Fruit fly (Drosophila melanogaster) whole organism, embryonic: ENCODE measurements around the gene mRpL40.

ENCODE experiments used
- Adf1 ChIP-seq: fragments of 200-800 bp; sonication (Bioruptor generic); IDR thresholded peaks from 2 replicates; pipeline ENCODE4 v1.3.6; 2022; ENCODE audit warnings: missing biosample characterization, missing genetic modification characterization
- BEAF-32 ChIP-seq: fragments of 200-800 bp; sonication (Bioruptor generic); optimal IDR thresholded peaks from 3 replicates; lab custom pipeline; 2017; ENCODE audit warnings: missing biosample characterization, missing genetic modification characterization, mild to moderate bottlenecking, moderate library complexity, missing genetic modification reagents
- CG10147 ChIP-seq: fragments of 200-800 bp; sonication (Bioruptor generic); optimal IDR thresholded peaks from 2 replicates; lab custom pipeline; 2019; ENCODE audit warnings: missing biosample characterization, mild to moderate bottlenecking, missing genetic modification characterization, moderate library complexity
- CG11504 ChIP-seq: fragments of 200-800 bp; sonication (Bioruptor generic); optimal IDR thresholded peaks from 3 replicates; lab custom pipeline; 2019; ENCODE audit warnings: missing biosample characterization, mild to moderate bottlenecking, missing genetic modification characterization, moderate library complexity
- CG14710 ChIP-seq: fragments of 200-800 bp; sonication (Bioruptor generic); optimal IDR thresholded peaks from 3 replicates; lab custom pipeline; 2019; ENCODE audit warnings: missing biosample characterization, mild to moderate bottlenecking, missing genetic modification characterization, moderate library complexity
- CG15073 ChIP-seq: fragments of 200-800 bp; sonication (Bioruptor generic); optimal IDR thresholded peaks from 2 replicates; lab custom pipeline; 2016; ENCODE audit warnings: missing biosample characterization, missing genetic modification characterization
- CG15269 ChIP-seq: fragments of 200-800 bp; sonication (Bioruptor generic); optimal IDR thresholded peaks from 2 replicates; lab custom pipeline; 2018; ENCODE audit warnings: missing biosample characterization, mild to moderate bottlenecking, missing genetic modification characterization, moderate library complexity
- CG16779 ChIP-seq: fragments of 200-800 bp; sonication (Bioruptor generic); IDR thresholded peaks from 2 replicates; pipeline ENCODE4 v1.3.6; 2022; ENCODE audit warnings: missing biosample characterization, missing genetic modification characterization
- CG18476 ChIP-seq: fragments of 200-800 bp; sonication (Bioruptor generic); optimal IDR thresholded peaks from 2 replicates; lab custom pipeline; 2016; ENCODE audit warnings: missing biosample characterization, mild to moderate bottlenecking, missing genetic modification characterization
- CG2129 ChIP-seq: fragments of 200-800 bp; sonication (Bioruptor generic); IDR thresholded peaks from 2 replicates; pipeline ENCODE4 v1.3.6; 2022; ENCODE audit warnings: missing biosample characterization, missing genetic modification characterization; ENCODE audit not compliant: partially characterized antibody
- CG31365 ChIP-seq: fragments of 200-800 bp; sonication (Bioruptor generic); optimal IDR thresholded peaks from 2 replicates; lab custom pipeline; 2018; ENCODE audit warnings: missing biosample characterization, mild to moderate bottlenecking, missing genetic modification characterization
- CG31441 ChIP-seq: fragments of 200-800 bp; sonication (Bioruptor generic); IDR thresholded peaks from 2 replicates; pipeline ENCODE4 v1.3.6; 2022; ENCODE audit warnings: missing biosample characterization, missing genetic modification characterization
- CG32767 ChIP-seq: fragments of 200-800 bp; sonication (Bioruptor generic); IDR thresholded peaks from 2 replicates; pipeline ENCODE4 v1.3.6; 2022; ENCODE audit warnings: missing biosample characterization, missing genetic modification characterization
- CG33557 ChIP-seq: fragments of 200-800 bp; sonication (Bioruptor generic); optimal IDR thresholded peaks from 2 replicates; lab custom pipeline; 2019; ENCODE audit warnings: missing biosample characterization, mild to moderate bottlenecking, missing genetic modification characterization, moderate library complexity
- CG4854 ChIP-seq: fragments of 200-800 bp; sonication (Bioruptor generic); optimal IDR thresholded peaks from 2 replicates; lab custom pipeline; 2016; ENCODE audit warnings: missing biosample characterization, missing genetic modification characterization, inconsistent platforms
- CG7372 ChIP-seq: fragments of 200-800 bp; sonication (Bioruptor generic); IDR thresholded peaks from 2 replicates; pipeline ENCODE4 v1.3.6; 2022; ENCODE audit warnings: missing biosample characterization, missing genetic modification characterization
- CG8944 ChIP-seq: fragments of 200-800 bp; sonication (Bioruptor generic); optimal IDR thresholded peaks from 3 replicates; lab custom pipeline; 2016; ENCODE audit warnings: missing biosample characterization, missing genetic modification characterization
- CG9215 ChIP-seq: fragments of 200-800 bp; sonication (Bioruptor generic); IDR thresholded peaks from 2 replicates; pipeline ENCODE4 v1.3.6; 2022; ENCODE audit warnings: missing biosample characterization, missing genetic modification characterization
- Dll ChIP-seq: fragments of 200-800 bp; sonication (Bioruptor generic); IDR thresholded peaks from 4 replicates; pipeline ENCODE4 v1.3.6; 2022; ENCODE audit warnings: missing biosample characterization, missing genetic modification characterization; ENCODE audit not compliant: partially characterized antibody
- Dref ChIP-seq: fragments of 200-800 bp; sonication (Bioruptor generic); IDR thresholded peaks from 2 replicates; pipeline ENCODE4 v1.3.6; 2022; ENCODE audit warnings: missing biosample characterization, missing genetic modification characterization
- ERR ChIP-seq: fragments of 200-800 bp; sonication (Bioruptor generic); optimal IDR thresholded peaks from 2 replicates; lab custom pipeline; 2016; ENCODE audit warnings: missing biosample characterization, missing genetic modification characterization
- NK7.1 ChIP-seq: fragments of 200-800 bp; sonication (Bioruptor generic); optimal IDR thresholded peaks from 3 replicates; lab custom pipeline; 2016; ENCODE audit warnings: missing biosample characterization, missing genetic modification characterization
- ac ChIP-seq: fragments of 200-800 bp; sonication (Bioruptor generic); optimal IDR thresholded peaks from 3 replicates; lab custom pipeline; 2017; ENCODE audit warnings: missing biosample characterization, mild to moderate bottlenecking, missing genetic modification characterization
- al ChIP-seq: fragments of 200-800 bp; sonication (Bioruptor generic); IDR thresholded peaks from 2 replicates; pipeline ENCODE4 v1.3.6; 2022; ENCODE audit warnings: missing biosample characterization, missing genetic modification characterization
- az2 ChIP-seq: fragments of 200-800 bp; sonication (Bioruptor generic); optimal IDR thresholded peaks from 3 replicates; lab custom pipeline; 2016; ENCODE audit warnings: missing biosample characterization, missing genetic modification characterization
- bcd ChIP-seq: fragments of 200-800 bp; sonication (Bioruptor generic); optimal IDR thresholded peaks from 2 replicates; lab custom pipeline; 2017; ENCODE audit warnings: missing biosample characterization, mild to moderate bottlenecking, missing genetic modification characterization
- btn ChIP-seq: fragments of 200-800 bp; sonication (Bioruptor generic); optimal IDR thresholded peaks from 2 replicates; lab custom pipeline; 2016; ENCODE audit warnings: missing biosample characterization, missing genetic modification characterization
- chinmo ChIP-seq: fragments of 200-800 bp; sonication (Bioruptor generic); IDR thresholded peaks from 4 replicates; pipeline ENCODE4 v1.3.6; 2022; ENCODE audit warnings: missing biosample characterization, missing genetic modification characterization; ENCODE audit not compliant: partially characterized antibody
- cwo ChIP-seq: fragments of 200-800 bp; sonication (Bioruptor generic); optimal IDR thresholded peaks from 3 replicates; lab custom pipeline; 2017; ENCODE audit warnings: missing biosample characterization, missing genetic modification characterization, mild to moderate bottlenecking, moderate library complexity, missing genetic modification reagents
- dimm ChIP-seq: fragments of 200-800 bp; sonication (Bioruptor generic); IDR thresholded peaks from 2 replicates; pipeline ENCODE4 v1.3.6; 2022; ENCODE audit warnings: missing biosample characterization, missing genetic modification characterization
- en ChIP-seq: fragments of 200-800 bp; sonication (Bioruptor generic); optimal IDR thresholded peaks from 2 replicates; lab custom pipeline; 2016; ENCODE audit warnings: missing biosample characterization, missing genetic modification characterization
- fd102C ChIP-seq: fragments of 200-800 bp; sonication (Bioruptor generic); optimal IDR thresholded peaks from 2 replicates; lab custom pipeline; 2018; ENCODE audit warnings: missing biosample characterization, mild to moderate bottlenecking, missing genetic modification characterization, moderate library complexity
- ftz-f1 ChIP-seq: fragments of 200-800 bp; sonication (Bioruptor generic); optimal IDR thresholded peaks from 2 replicates; lab custom pipeline; 2016; ENCODE audit warnings: missing biosample characterization, missing genetic modification characterization
- fu2 ChIP-seq: fragments of 200-800 bp; sonication (Bioruptor generic); optimal IDR thresholded peaks from 2 replicates; lab custom pipeline; 2016; ENCODE audit warnings: missing biosample characterization, missing genetic modification characterization
- gcm ChIP-seq: fragments of 200-800 bp; sonication (Bioruptor generic); optimal IDR thresholded peaks from 2 replicates; lab custom pipeline; 2019; ENCODE audit warnings: missing biosample characterization, mild to moderate bottlenecking, missing genetic modification characterization, moderate library complexity
- gem ChIP-seq: fragments of 200-800 bp; sonication (Bioruptor generic); optimal IDR thresholded peaks from 2 replicates; lab custom pipeline; 2019; ENCODE audit warnings: missing biosample characterization, mild to moderate bottlenecking, missing genetic modification characterization, moderate library complexity
- gfzf ChIP-seq: fragments of 200-800 bp; sonication (Bioruptor generic); optimal IDR thresholded peaks from 2 replicates; lab custom pipeline; 2016; ENCODE audit warnings: missing biosample characterization, mild to moderate bottlenecking, missing genetic modification characterization, moderate library complexity
- her ChIP-seq: fragments of 200-800 bp; sonication (Bioruptor generic); optimal IDR thresholded peaks from 2 replicates; lab custom pipeline; 2016; ENCODE audit warnings: missing biosample characterization, missing genetic modification characterization
- hth ChIP-seq: fragments of >200 bp; optimal IDR thresholded peaks from 2 replicates; lab custom pipeline; 2017; ENCODE audit warnings: inconsistent platforms
- insv ChIP-seq, 2 experiments: fragments of 200-800 bp; sonication (Bioruptor generic); optimal IDR thresholded peaks; 3 replicates each; lab custom pipeline; 2016 to 2018; ENCODE audit warnings: missing biosample characterization in 2 of 2, missing genetic modification characterization in 2 of 2
- nmo ChIP-seq: fragments of 200-800 bp; sonication (Bioruptor generic); optimal IDR thresholded peaks from 2 replicates; lab custom pipeline; 2018; ENCODE audit warnings: missing biosample characterization, mild to moderate bottlenecking, missing genetic modification characterization, moderate library complexity
- prd ChIP-seq, 3 experiments: fragments of >200 bp in 2 of 3; fragments of 200-800 bp in 1 of 3; sonication (Bioruptor generic) in 1 of 3; optimal IDR thresholded peaks in 2 of 3; IDR thresholded peaks in 1 of 3; 2 replicates in 2 of 3; 3 replicates in 1 of 3; pipeline versions ENCODE4 v1.3.6 to Lab custom; 2017 to 2022; ENCODE audit warnings: missing biosample characterization in 1 of 3, missing genetic modification characterization in 1 of 3
- pzg ChIP-seq: fragments of 200-800 bp; sonication (Bioruptor generic); optimal IDR thresholded peaks from 3 replicates; lab custom pipeline; 2018; ENCODE audit warnings: missing biosample characterization, mild to moderate bottlenecking, missing genetic modification characterization, moderate library complexity
- ranshi ChIP-seq: fragments of 200-800 bp; sonication (Bioruptor generic); IDR thresholded peaks from 2 replicates; pipeline ENCODE4 v1.3.6; 2022; ENCODE audit warnings: missing biosample characterization, missing genetic modification characterization
- sc ChIP-seq, 3 experiments: fragments of >200 bp in 2 of 3; fragments of 200-800 bp in 1 of 3; sonication (Bioruptor generic) in 1 of 3; optimal IDR thresholded peaks; 2 replicates in 2 of 3; 3 replicates in 1 of 3; lab custom pipeline; 2017; ENCODE audit warnings: mild to moderate bottlenecking in 1 of 3, missing biosample characterization in 1 of 3, missing genetic modification characterization in 1 of 3, missing genetic modification reagents in 1 of 3
- sens-2 ChIP-seq: fragments of 200-800 bp; sonication (Bioruptor generic); IDR thresholded peaks from 2 replicates; pipeline ENCODE4 v1.3.6; 2022; ENCODE audit warnings: missing biosample characterization, missing genetic modification characterization
- so ChIP-seq: fragments of 200-800 bp; sonication (Bioruptor generic); IDR thresholded peaks from 3 replicates; pipeline ENCODE4 v1.3.6; 2022; ENCODE audit warnings: missing biosample characterization, missing genetic modification characterization
- tgo ChIP-seq: fragments of 200-800 bp; sonication (Bioruptor generic); IDR thresholded peaks from 3 replicates; pipeline ENCODE4 v1.3.6; 2022; ENCODE audit warnings: missing biosample characterization, missing genetic modification characterization
- vvl ChIP-seq: fragments of 200-800 bp; sonication (Bioruptor generic); IDR thresholded peaks from 2 replicates; pipeline ENCODE4 v1.3.6; 2022; ENCODE audit warnings: missing biosample characterization, missing genetic modification characterization
- z ChIP-seq: fragments of 200-800 bp; sonication (Bioruptor generic); IDR thresholded peaks from 3 replicates; pipeline ENCODE4 v1.3.6; 2022; ENCODE audit warnings: missing biosample characterization, missing genetic modification characterization
- zf30C ChIP-seq: fragments of 200-800 bp; sonication (Bioruptor generic); optimal IDR thresholded peaks from 3 replicates; lab custom pipeline; 2018; ENCODE audit warnings: missing biosample characterization, mild to moderate bottlenecking, missing genetic modification characterization

Gene mRpL40

dm6 chr3R:11412371-11412770 is 4.7 kb downstream of the mRpL40 start, which contains the start of gene Ipo9 (continued):
- no peak for TF ChIP-seq CG18476 (GFP tag; lab: Kevin White, UChicago)
- no peak for TF ChIP-seq CG4854
- peak; percentile 46 for TF ChIP-seq pzg (GFP tag; lab: Kevin White, UChicago)
- TF ChIP-seq Dref (GFP tag; lab: Robert Waterston, UW): peak; percentile 65
- no peak for TF ChIP-seq az2
- TF ChIP-seq ranshi (GFP tag; lab: Robert Waterston, UW): no peak
- TF ChIP-seq her (GFP tag; lab: Kevin White, UChicago): no peak
- TF ChIP-seq BEAF-32 (GFP tag; lab: Kevin White, UChicago): peak; percentile 38
- no peak for TF ChIP-seq CG2129 (GFP tag; lab: Robert Waterston, UW)
- TF ChIP-seq gem (tag; lab: Kevin White, UChicago): no peak
- no peak for TF ChIP-seq fd102C
- TF ChIP-seq ERR: no peak
- TF ChIP-seq sens-2 (GFP tag; lab: Robert Waterston, UW): no peak
- TF ChIP-seq en: no peak
- TF ChIP-seq sc (optimal IDR thresholded peaks at IDR 0.05; lab: Kevin White, UChicago): no peak
- TF ChIP-seq sc (GFP tag; optimal IDR thresholded peaks at IDR 0.05; lab: Kevin White, UChicago): no peak
- TF ChIP-seq insv (GFP tag; optimal IDR thresholded peaks at IDR 0.05; lab: Kevin White, UChicago): no peak
- no peak for TF ChIP-seq CG9215 (GFP tag; lab: Robert Waterston, UW)
- TF ChIP-seq hth: no peak
- TF ChIP-seq gfzf (GFP tag; lab: Kevin White, UChicago): no peak
- TF ChIP-seq Dll: 0 out of 4 replicates have a peak, but pooled peaks have one; percentile 21
- TF ChIP-seq CG7372: no peak
- 0 out of 3 replicates have a peak, but pooled peaks have one; percentile 13 for TF ChIP-seq z (GFP tag; lab: Robert Waterston, UW)
- TF ChIP-seq tgo (GFP tag; lab: Robert Waterston, UW): no peak
- no peak for TF ChIP-seq CG10147 (GFP tag; lab: Kevin White, UChicago)
- no peak for TF ChIP-seq dimm
- TF ChIP-seq CG31441 (GFP tag; lab: Robert Waterston, UW): no peak
- no peak for TF ChIP-seq btn (GFP tag; lab: Kevin White, UChicago)
- TF ChIP-seq CG8944 (GFP tag; lab: Kevin White, UChicago): no peak
- no peak for TF ChIP-seq CG32767 (GFP tag; lab: Robert Waterston, UW)
- TF ChIP-seq zf30C (GFP tag; lab: Kevin White, UChicago): no peak
- no peak for TF ChIP-seq CG11504 (tag; lab: Kevin White, UChicago)
- TF ChIP-seq CG15269: no peak
- TF ChIP-seq ftz-f1 (GFP tag; lab: Kevin White, UChicago): no peak
- TF ChIP-seq cwo (GFP tag; lab: Kevin White, UChicago): no peak
- 0 out of 2 replicates have a peak, but pooled peaks have one; percentile 16 for TF ChIP-seq vvl (GFP tag; lab: Robert Waterston, UW)
- no peak for TF ChIP-seq CG33557 (GFP tag; lab: Kevin White, UChicago)
- TF ChIP-seq gcm (GFP tag; lab: Kevin White, UChicago): no peak
- TF ChIP-seq CG16779 (GFP tag; lab: Robert Waterston, UW): no peak
- no peak for TF ChIP-seq fu2 (GFP tag; lab: Kevin White, UChicago)
- no peak for TF ChIP-seq CG15073 (GFP tag; lab: Kevin White, UChicago)
- no peak for TF ChIP-seq chinmo (GFP tag; lab: Robert Waterston, UW)
- TF ChIP-seq bcd (GFP tag; lab: Kevin White, UChicago): no peak
- TF ChIP-seq CG14710: no peak
- no peak for TF ChIP-seq al (GFP tag; lab: Robert Waterston, UW)
- no peak for TF ChIP-seq ac (GFP tag; lab: Kevin White, UChicago)
- no peak for TF ChIP-seq NK7.1 (GFP tag; lab: Kevin White, UChicago)
- TF ChIP-seq so (GFP tag; lab: Robert Waterston, UW): no peak
- TF ChIP-seq nmo: no peak
- no peak for TF ChIP-seq CG31365 (tag; lab: Kevin White, UChicago)
- no peak for TF ChIP-seq prd (optimal IDR thresholded peaks at IDR 0.05; lab: Kevin White, UChicago)
- no peak for TF ChIP-seq prd (GFP tag; IDR thresholded peaks at IDR 0.05; lab: Robert Waterston, UW)
- no peak for TF ChIP-seq Adf1 (GFP tag; lab: Robert Waterston, UW)
